Worm (Caenorhabditis elegans): ENCODE measurements around the gene F15G9.6.
A peak's percentile ranks its signal among the peaks of the same experiment; 100 is the strongest.
"Not testable (repeated sequence)": the region's sequence is repeated elsewhere in the genome, so short reads cannot be mapped to it uniquely, and the experiment has no call there.

The F15G9.6 gene

ce11 chrX:9737730-9738129, 28.2 kb downstream of the F15G9.6 start, which contains the start of gene F15G9.5 (continued):
- TF ChIP-seq lin-15B (tag; optimal IDR thresholded peaks at IDR 0.05) (no peak), Y75B8A.6 (GFP tag; IDR thresholded peaks at IDR 0.05) (no peak), nhr-6 (tag; optimal IDR thresholded peaks at IDR 0.05) (no peak), ceh-44 (GFP tag; IDR thresholded peaks at IDR 0.05) (no peak), F37D6.2 (tag; optimal IDR thresholded peaks at IDR 0.05) (peak; percentile 15), D1046.2 (GFP tag; IDR thresholded peaks at IDR 0.05) (0 out of 2 replicates have a peak, but pooled peaks have one; percentile 6), fkh-10 (GFP tag; optimal IDR thresholded peaks at IDR 0.05) (no peak), unc-130 (GFP tag; optimal IDR thresholded peaks at IDR 0.05) (no peak), mxl-3 (GFP tag; optimal IDR thresholded peaks at IDR 0.05) (no peak), duxl-1 (tag; optimal IDR thresholded peaks at IDR 0.05; ENCODE audit: poor library complexity) (no peak), ama-1 (optimal IDR thresholded peaks at IDR 0.05) (no peak), lin-39 (tag; optimal IDR thresholded peaks at IDR 0.05) (no peak), mdt-29 (GFP tag; IDR thresholded peaks at IDR 0.05) (no peak), Y48G9A.11 (GFP tag; IDR thresholded peaks at IDR 0.05) (no peak), lin-29 (GFP tag; IDR thresholded peaks at IDR 0.05) (no peak), nhr-11 (tag; optimal IDR thresholded peaks at IDR 0.05) (no peak), dmd-9 (GFP tag; IDR thresholded peaks at IDR 0.05) (no peak), ctbp-1 (GFP tag; IDR thresholded peaks at IDR 0.05) (0 out of 2 replicates have a peak, but pooled peaks have one; percentile 24), mes-2 (tag; optimal IDR thresholded peaks at IDR 0.05; ENCODE audit: poor library complexity, severe bottlenecking) (no peak), madf-9 (GFP tag; conservative IDR thresholded peaks at IDR 0.05) (no peak), ceh-82 (tag; optimal IDR thresholded peaks at IDR 0.05) (no peak), attf-4 (tag; optimal IDR thresholded peaks at IDR 0.05) (no peak), lin-38 (GFP tag; IDR thresholded peaks at IDR 0.05) (no peak), nhr-25 (tag; optimal IDR thresholded peaks at IDR 0.05; ENCODE audit: borderline replicate concordance, insufficient read depth) (no peak), aha-1 (tag) (peak; percentile 86), T20F7.1 (GFP tag; optimal IDR thresholded peaks at IDR 0.05) (no peak), zip-2 (tag; optimal IDR thresholded peaks at IDR 0.05) (no peak), mdl-1 (tag; optimal IDR thresholded peaks at IDR 0.05) (no peak)

- no peak for TF ChIP-seq R02D3.7 (tag; optimal IDR thresholded peaks at IDR 0.05)
- peak; percentile 91 for TF ChIP-seq aha-1 (tag)
Measured at ce11 chrX:9742058-9742457, 32.5 kb downstream of the F15G9.6 start.

ce11 chrX:9743513-9743914, 34.0 kb downstream of the F15G9.6 start:
- TF ChIP-seq ZK337.2 (GFP tag; IDR thresholded peaks at IDR 0.05): peak; percentile 84
- peak; percentile 99 for TF ChIP-seq aha-1 (tag)
- TF ChIP-seq set-16 (GFP tag; IDR thresholded peaks at IDR 0.05): peak; percentile 70
- TF ChIP-seq Y105C5A.15 (GFP tag; IDR thresholded peaks at IDR 0.05): peak; percentile 92
- peak; percentile 51 to 72 for TF ChIP-seq mdl-1 (tag; optimal IDR thresholded peaks at IDR 0.05)
- peak; percentile 95 for TF ChIP-seq php-3 (GFP tag; IDR thresholded peaks at IDR 0.05)
- TF ChIP-seq mdt-29 (GFP tag; IDR thresholded peaks at IDR 0.05): peak; percentile 93
- TF ChIP-seq dmd-9 (GFP tag; IDR thresholded peaks at IDR 0.05): peak; percentile 93
- TF ChIP-seq nhr-11 (tag; optimal IDR thresholded peaks at IDR 0.05): peak; percentile 78
- TF ChIP-seq madf-5 (GFP tag; IDR thresholded peaks at IDR 0.05): peak; percentile 86 to 96
- TF ChIP-seq madf-9 (GFP tag; conservative IDR thresholded peaks at IDR 0.05): peak; percentile 93
- TF ChIP-seq spr-3 (GFP tag; optimal IDR thresholded peaks at IDR 0.05): peak; percentile 93
- TF ChIP-seq ceh-32 (tag; optimal IDR thresholded peaks at IDR 0.05; ENCODE audit: poor library complexity): peak; percentile 67
- TF ChIP-seq mxl-2 (GFP tag; conservative IDR thresholded peaks at IDR 0.05): peak; percentile 87
- peak; percentile 9 for TF ChIP-seq cey-2 (tag; optimal IDR thresholded peaks at IDR 0.05; ENCODE audit: borderline replicate concordance, insufficient read depth)
- TF ChIP-seq nhr-111 (GFP tag; optimal IDR thresholded peaks at IDR 0.05): peak; percentile 96
- TF ChIP-seq snpc-1.2 (GFP tag; IDR thresholded peaks at IDR 0.05): peak; percentile 97
- peak; percentile 71 for TF ChIP-seq mxl-3 (GFP tag; optimal IDR thresholded peaks at IDR 0.05)
- peak; percentile 92 for TF ChIP-seq lir-3 (tag; optimal IDR thresholded peaks at IDR 0.05)
- peak; percentile 98 for TF ChIP-seq pha-4 (GFP tag; IDR thresholded peaks at IDR 0.05)
- TF ChIP-seq pha-4 (tag; optimal IDR thresholded peaks at IDR 0.05): not testable (repeated sequence)
- TF ChIP-seq hmg-1.1 (GFP tag; IDR thresholded peaks at IDR 0.05): peak; percentile 99
- TF ChIP-seq unc-39 (tag; optimal IDR thresholded peaks at IDR 0.05): peak; percentile 81
- peak; percentile 91 for TF ChIP-seq lin-38 (GFP tag; IDR thresholded peaks at IDR 0.05)
- TF ChIP-seq F37D6.2 (tag; optimal IDR thresholded peaks at IDR 0.05): peak; percentile 86
- TF ChIP-seq spr-1 (tag; optimal IDR thresholded peaks at IDR 0.05): peak; percentile 94
- TF ChIP-seq ceh-20 (GFP tag; IDR thresholded peaks at IDR 0.05): peak; percentile 97

Measured in whole organism, L4 larva.